Worm (Caenorhabditis elegans) whole organism, early embryonic: ENCODE measurements around the gene F54D5.5.

ENCODE experiments used
- B0310.2 ChIP-seq: sonication (generic microtip); optimal IDR thresholded peaks from 2 replicates; lab custom pipeline; 2016; ENCODE audit warnings: mild to moderate bottlenecking, missing genetic modification characterization, missing compliant biosample characterization
- F13C5.2 ChIP-seq: sonication (generic microtip); optimal IDR thresholded peaks from 2 replicates; lab custom pipeline; 2017; ENCODE audit warnings: mild to moderate bottlenecking, missing genetic modification characterization, inconsistent platforms, missing compliant biosample characterization
- aly-1 ChIP-seq: sonication (generic microtip); optimal IDR thresholded peaks from 2 replicates; lab custom pipeline; 2016; ENCODE audit warnings: missing genetic modification characterization, missing compliant biosample characterization
- ama-1 ChIP-seq: fragments of 150-350 bp; optimal IDR thresholded peaks from 2 replicates; lab custom pipeline; 2014
- ceh-13 ChIP-seq: fragments of 200-800 bp; sonication (Bioruptor generic); optimal IDR thresholded peaks from 2 replicates; lab custom pipeline; 2018; ENCODE audit warnings: mild to moderate bottlenecking, missing genetic modification characterization, missing compliant biosample characterization
- ceh-36 ChIP-seq: sonication (generic microtip); optimal IDR thresholded peaks from 2 replicates; lab custom pipeline; 2016; ENCODE audit warnings: missing genetic modification characterization, inconsistent platforms, missing compliant biosample characterization
- ets-7 ChIP-seq: sonication (generic microtip); optimal IDR thresholded peaks from 2 replicates; lab custom pipeline; 2016; ENCODE audit warnings: missing genotype, missing genetic modification characterization, missing compliant biosample characterization
- flt-1 ChIP-seq: fragments of 200-800 bp; sonication (Bioruptor generic); IDR thresholded peaks from 2 replicates; pipeline ENCODE4 v1.3.6; 2022; ENCODE audit warnings: missing genetic modification characterization, missing compliant biosample characterization
- hmbx-1 ChIP-seq: sonication (generic microtip); optimal IDR thresholded peaks from 2 replicates; lab custom pipeline; 2016; ENCODE audit warnings: mild to moderate bottlenecking, missing genetic modification characterization, missing compliant biosample characterization
- hmg-4 ChIP-seq: fragments of 200-800 bp; sonication (Bioruptor generic); optimal IDR thresholded peaks from 2 replicates; lab custom pipeline; 2018; ENCODE audit warnings: mild to moderate bottlenecking, missing genetic modification characterization, missing compliant biosample characterization
- hnd-1 ChIP-seq: sonication (generic microtip); optimal IDR thresholded peaks from 2 replicates; lab custom pipeline; 2016; ENCODE audit warnings: missing genetic modification characterization, missing compliant biosample characterization
- pes-1 ChIP-seq: fragments of 200-800 bp; sonication (Bioruptor generic); IDR thresholded peaks from 2 replicates; pipeline ENCODE4 v1.3.6; 2022; ENCODE audit warnings: missing genetic modification reagents, missing genetic modification characterization, missing compliant biosample characterization
- scrt-1 ChIP-seq: fragments of 200-800 bp; sonication (Bioruptor generic); IDR thresholded peaks from 2 replicates; pipeline ENCODE4 v1.3.6; 2022; ENCODE audit warnings: missing genetic modification characterization, missing compliant biosample characterization
- sea-1 ChIP-seq: fragments of 200-800 bp; sonication (Bioruptor generic); conservative IDR thresholded peaks from 2 replicates; pipeline ENCODE4 v1.3.6; 2022; ENCODE audit warnings: missing genetic modification characterization, missing compliant biosample characterization
- tbx-11 ChIP-seq: fragments of 200-800 bp; sonication (Bioruptor generic); IDR thresholded peaks from 2 replicates; pipeline ENCODE4 v1.3.6; 2022; ENCODE audit warnings: missing genetic modification characterization, missing compliant biosample characterization
- tbx-37 ChIP-seq: fragments of 200-800 bp; sonication (Bioruptor generic); conservative IDR thresholded peaks from 2 replicates; pipeline ENCODE4 v1.3.6; 2022; ENCODE audit warnings: missing genetic modification reagents, missing genetic modification characterization, missing compliant biosample characterization
- tra-4 ChIP-seq: sonication (generic microtip); optimal IDR thresholded peaks from 2 replicates; lab custom pipeline; 2017; ENCODE audit warnings: missing genetic modification characterization, missing compliant biosample characterization

The F54D5.5 gene

DNA sequence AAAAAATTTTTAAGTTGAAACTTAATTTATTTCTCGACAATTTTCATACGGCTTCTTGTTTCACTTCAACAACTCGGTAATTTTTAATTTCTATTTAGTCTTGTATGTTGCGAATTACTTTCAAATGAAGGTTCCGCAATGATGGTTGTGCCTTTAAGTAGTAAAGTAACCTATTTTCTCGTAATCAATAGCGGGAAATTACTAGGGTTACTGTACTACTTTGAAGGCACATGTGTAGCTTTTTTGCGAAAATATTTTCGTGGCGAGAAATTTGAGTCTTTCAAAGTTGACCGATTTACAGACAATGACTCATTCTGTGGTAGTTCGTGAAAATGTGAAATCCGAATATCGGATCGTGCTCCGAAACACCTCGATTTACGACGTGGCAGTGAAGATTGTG lies 48.6 kb downstream of the F54D5.5 start, which contains the start of gene B0334.10:
Gene B0334.10 (plus strand): TSS at position 301 of the 400 bp plus-strand sequence.
- TF ChIP-seq ets-7 (tag; lab: Kevin White, UChicago) (no peak), tbx-37 (no peak), tra-4 (tag; lab: Kevin White, UChicago) (no peak), hmbx-1 (tag; lab: Kevin White, UChicago) (no peak), sea-1 (GFP tag; lab: Robert Waterston, UW) (no peak), ama-1 (no peak), hmg-4 (no peak), B0310.2 (tag; lab: Kevin White, UChicago) (no peak), tbx-11 (GFP tag; lab: Robert Waterston, UW) (no peak), aly-1 (tag; lab: Kevin White, UChicago) (no peak), ceh-13 (no peak), ceh-36 (no peak), flt-1 (GFP tag; lab: Robert Waterston, UW) (no peak), scrt-1 (GFP tag; lab: Robert Waterston, UW) (no peak), hnd-1 (no peak), pes-1 (GFP tag; lab: Robert Waterston, UW) (no peak), F13C5.2 (tag; lab: Kevin White, UChicago) (no peak)

DNA sequence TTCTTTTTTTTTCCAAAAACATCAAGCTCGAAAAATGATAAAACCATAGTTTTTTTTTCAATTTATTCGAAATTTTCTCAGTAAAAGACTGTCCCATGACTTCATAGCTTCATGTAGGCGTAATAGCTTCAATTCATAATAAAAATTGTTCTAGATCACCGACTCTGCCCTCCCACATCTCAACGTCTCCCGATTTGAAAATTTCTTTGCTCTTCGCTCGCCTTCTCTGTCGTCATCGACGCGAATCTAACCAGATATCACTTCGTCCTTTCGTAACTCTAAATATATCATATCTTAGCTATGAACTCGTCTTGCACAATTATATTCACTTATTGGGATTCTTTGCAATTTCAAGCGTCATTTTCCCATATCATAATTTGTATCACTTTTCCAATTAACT lies 52.0 kb downstream of the F54D5.5 start, which contains the start of gene srh-44:
Gene srh-44 (plus strand): TSS at position 301 of the 400 bp plus-strand sequence.
- no peak for TF ChIP-seq scrt-1 (GFP tag; lab: Robert Waterston, UW)
- no peak for TF ChIP-seq aly-1 (tag; lab: Kevin White, UChicago)
- TF ChIP-seq ceh-13, result no peak
- no peak for TF ChIP-seq hnd-1
- no peak for TF ChIP-seq ama-1
- TF ChIP-seq pes-1 (GFP tag; lab: Robert Waterston, UW), result no peak
- no peak for TF ChIP-seq ets-7 (tag; lab: Kevin White, UChicago)
- no peak for TF ChIP-seq ceh-36
- no peak for TF ChIP-seq F13C5.2 (tag; lab: Kevin White, UChicago)
- TF ChIP-seq flt-1 (GFP tag; lab: Robert Waterston, UW), result no peak
- no peak for TF ChIP-seq tra-4 (tag; lab: Kevin White, UChicago)
- TF ChIP-seq tbx-37, result no peak
- no peak for TF ChIP-seq B0310.2 (tag; lab: Kevin White, UChicago)
